Worm (Caenorhabditis elegans) whole organism, L2 larva: ENCODE results near the gene cyp-35A1.

Experiments used
- F13H6.1 ChIP-seq: sonication (generic microtip); optimal IDR thresholded peaks from 2 replicates; lab custom pipeline; 2016; ENCODE audit warnings: missing genetic modification characterization, missing compliant biosample characterization
- ZK546.5 ChIP-seq: sonication (generic microtip); optimal IDR thresholded peaks from 2 replicates; lab custom pipeline; 2017; ENCODE audit warnings: missing biosample characterization, missing genetic modification characterization
- alr-1 ChIP-seq: fragments of 150-350 bp; optimal IDR thresholded peaks from 2 replicates; lab custom pipeline; 2014; ENCODE audit warnings: missing biosample characterization, missing genetic modification characterization
- ama-1 ChIP-seq: fragments of 150-350 bp; optimal IDR thresholded peaks from 2 replicates; lab custom pipeline; 2018; ENCODE audit warnings: inconsistent platforms
- blmp-1 ChIP-seq: sonication (generic microtip); optimal IDR thresholded peaks from 2 replicates; lab custom pipeline; 2017; ENCODE audit warnings: missing genetic modification characterization, mild to moderate bottlenecking, missing compliant biosample characterization, antibody characterized with exemption, moderate library complexity; ENCODE audit not compliant: insufficient read depth
- ceh-82 ChIP-seq: fragments of 150-350 bp; optimal IDR thresholded peaks from 2 replicates; lab custom pipeline; 2014; ENCODE audit warnings: missing biosample characterization, missing genetic modification characterization
- egl-27 ChIP-seq: sonication (generic microtip); optimal IDR thresholded peaks from 3 replicates; lab custom pipeline; 2017; ENCODE audit warnings: missing biosample characterization, missing genetic modification reagents, missing genetic modification characterization
- elt-1 ChIP-seq: fragments of 150-350 bp; optimal IDR thresholded peaks from 2 replicates; lab custom pipeline; 2014; ENCODE audit warnings: missing biosample characterization, missing genetic modification characterization
- fos-1 ChIP-seq: fragments of 150-350 bp; optimal IDR thresholded peaks from 2 replicates; lab custom pipeline; 2014; ENCODE audit warnings: missing biosample characterization, missing genetic modification characterization
- lin-13 ChIP-seq: fragments of 150-350 bp; optimal IDR thresholded peaks from 2 replicates; lab custom pipeline; 2014; ENCODE audit warnings: missing biosample characterization, missing genetic modification reagents, missing genetic modification characterization
- lin-39 ChIP-seq: fragments of 150-350 bp; optimal IDR thresholded peaks from 2 replicates; lab custom pipeline; 2014; ENCODE audit warnings: missing biosample characterization, missing genetic modification reagents, missing genetic modification characterization
- lsy-2 ChIP-seq, 2 experiments: fragments of 150-350 bp in 1 of 2; sonication (generic microtip) in 1 of 2; optimal IDR thresholded peaks; 2 replicates each; lab custom pipeline; 2014 to 2017; ENCODE audit warnings: missing biosample characterization in 2 of 2, missing genetic modification characterization in 2 of 2
- mab-5 ChIP-seq: fragments of 150-350 bp; optimal IDR thresholded peaks from 2 replicates; lab custom pipeline; 2014; ENCODE audit warnings: missing biosample characterization, missing genetic modification characterization
- mbf-1 ChIP-seq: sonication (generic microtip); optimal IDR thresholded peaks from 2 replicates; lab custom pipeline; 2017; ENCODE audit warnings: missing biosample characterization, missing genetic modification characterization
- nhr-10 ChIP-seq: sonication (generic microtip); optimal IDR thresholded peaks from 2 replicates; lab custom pipeline; 2017; ENCODE audit warnings: missing biosample characterization, missing genetic modification characterization
- nhr-11 ChIP-seq: fragments of 150-350 bp; optimal IDR thresholded peaks from 2 replicates; lab custom pipeline; 2014; ENCODE audit warnings: missing biosample characterization, missing genetic modification characterization
- nhr-21 ChIP-seq: fragments of 150-350 bp; optimal IDR thresholded peaks from 2 replicates; lab custom pipeline; 2014; ENCODE audit warnings: missing biosample characterization, missing genetic modification characterization
- nhr-23 ChIP-seq: fragments of 150-350 bp; optimal IDR thresholded peaks from 2 replicates; lab custom pipeline; 2014; ENCODE audit warnings: missing biosample characterization, missing genetic modification reagents, missing genetic modification characterization
- nhr-25 ChIP-seq: fragments of 150-350 bp; sonication (generic microtip); optimal IDR thresholded peaks from 3 replicates; lab custom pipeline; 2014; ENCODE audit warnings: missing biosample characterization, missing genetic modification characterization
- peb-1 ChIP-seq: fragments of 150-350 bp; optimal IDR thresholded peaks from 2 replicates; lab custom pipeline; 2014; ENCODE audit warnings: missing biosample characterization, missing genetic modification characterization
- sem-4 ChIP-seq: fragments of 150-350 bp; optimal IDR thresholded peaks from 2 replicates; lab custom pipeline; 2014; ENCODE audit warnings: missing biosample characterization, missing genetic modification reagents, missing genetic modification characterization
- sma-3 ChIP-seq: sonication (generic microtip); optimal IDR thresholded peaks from 2 replicates; lab custom pipeline; 2016; ENCODE audit warnings: missing genetic modification reagents, missing genetic modification characterization, missing compliant biosample characterization
- sma-9 ChIP-seq, 2 experiments: fragments of 150-350 bp in 1 of 2; sonication (generic microtip) in 1 of 2; optimal IDR thresholded peaks; 2 replicates each; lab custom pipeline; 2014 to 2016; ENCODE audit warnings: missing genetic modification characterization in 2 of 2, mild to moderate bottlenecking in 1 of 2, missing biosample characterization in 1 of 2, missing compliant biosample characterization in 1 of 2, missing genetic modification reagents in 1 of 2, moderate library complexity in 1 of 2
- unc-39 ChIP-seq: fragments of 150-350 bp; optimal IDR thresholded peaks from 2 replicates; lab custom pipeline; 2014; ENCODE audit warnings: missing biosample characterization, missing genetic modification characterization
- unc-55 ChIP-seq: fragments of 150-350 bp; sonication (generic microtip); optimal IDR thresholded peaks from 3 replicates; lab custom pipeline; 2014; ENCODE audit warnings: missing biosample characterization, missing genetic modification reagents, missing genetic modification characterization
- unc-62 ChIP-seq: fragments of 150-350 bp; optimal IDR thresholded peaks from 2 replicates; lab custom pipeline; 2014; ENCODE audit warnings: missing biosample characterization, missing genetic modification reagents, missing genetic modification characterization
- zag-1 ChIP-seq: fragments of 150-350 bp; optimal IDR thresholded peaks from 2 replicates; lab custom pipeline; 2014; ENCODE audit warnings: missing biosample characterization, missing genetic modification characterization
- ztf-11 ChIP-seq: sonication (generic microtip); optimal IDR thresholded peaks from 2 replicates; lab custom pipeline; 2017; ENCODE audit warnings: missing biosample characterization, missing genetic modification characterization
- ztf-4 ChIP-seq: fragments of 150-350 bp; optimal IDR thresholded peaks from 2 replicates; lab custom pipeline; 2014; ENCODE audit warnings: missing biosample characterization, missing genetic modification characterization

The cyp-35A1 gene

DNA sequence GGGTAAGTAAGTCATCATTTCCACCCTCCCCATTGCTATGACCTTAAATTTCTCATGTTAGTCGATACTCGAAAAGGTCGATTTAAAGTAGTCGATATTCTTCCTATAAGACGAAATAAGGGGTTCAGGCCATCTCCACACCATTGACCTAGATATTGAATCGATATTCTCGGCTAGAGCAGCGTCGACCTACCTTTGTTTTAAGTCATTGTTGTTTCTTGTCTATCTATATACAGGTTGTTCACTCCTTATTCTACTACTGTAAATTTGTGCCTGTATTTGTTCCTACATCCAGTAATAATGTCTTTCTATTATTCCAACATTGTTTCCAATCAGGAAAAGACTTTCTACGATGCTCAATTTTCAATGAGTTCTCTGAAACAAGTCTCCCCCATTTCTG lies 34.6 kb downstream of the cyp-35A1 start, which contains the start of gene F10G2.4:
Gene F10G2.4 (plus strand): TSS at position 301 of the 400 bp plus-strand sequence.
- TF ChIP-seq nhr-21 (tag; lab: Kevin White, UChicago) (no peak), peb-1 (no peak), mbf-1 (tag; lab: Kevin White, UChicago) (no peak), blmp-1 (no peak), ama-1 (lab: Kevin White, UChicago) (no peak)

ce11 chrV:7325285-7325684 lies 36.3 kb downstream of the cyp-35A1 start, which contains the start of gene srx-92:
srx-92 (minus strand) TSS chrV:7325385.
- TF ChIP-seq sma-9 (GFP tag; optimal IDR thresholded peaks at IDR 0.05; lab: Kevin White, UChicago): no peak
- no peak for TF ChIP-seq sma-9 (tag; optimal IDR thresholded peaks at IDR 0.05; lab: Kevin White, UChicago)
- no peak for TF ChIP-seq zag-1 (tag; lab: Kevin White, UChicago)
- TF ChIP-seq mab-5: no peak
- TF ChIP-seq elt-1 (tag; lab: Kevin White, UChicago): no peak

ce11 chrV:7321915-7322314 lies 39.7 kb downstream of the cyp-35A1 start, which contains the start of gene F10G2.10:
F10G2.10 (plus strand) TSS chrV:7322215.
- TF ChIP-seq nhr-21 (tag; lab: Kevin White, UChicago) (no peak), sem-4 (tag; lab: Kevin White, UChicago) (no peak)

ce11 chrV:7320909-7321308 lies 40.7 kb downstream of the cyp-35A1 start, which contains the start of gene lmd-4:
lmd-4 (minus strand) TSS chrV:7321009.
- TF ChIP-seq ZK546.5 (tag; lab: Kevin White, UChicago) (no peak), blmp-1 (no peak), nhr-11 (no peak), ztf-4 (no peak), lin-13 (GFP tag; lab: Kevin White, UChicago) (no peak), alr-1 (tag; lab: Kevin White, UChicago) (no peak), ceh-82 (tag; lab: Kevin White, UChicago) (no peak), ztf-11 (tag; lab: Kevin White, UChicago) (no peak), unc-39 (tag; lab: Kevin White, UChicago) (no peak), elt-1 (tag; lab: Kevin White, UChicago) (no peak)

ce11 chrV:7313233-7313632 lies 48.3 kb downstream of the cyp-35A1 start, which contains the start of gene srx-6:
srx-6 (minus strand) TSS chrV:7313333.
- TF ChIP-seq unc-55 (GFP tag; lab: Kevin White, UChicago) (no peak), lin-39 (tag; lab: Kevin White, UChicago) (no peak), F13H6.1 (tag; lab: Kevin White, UChicago) (no peak), nhr-25 (tag; lab: Kevin White, UChicago) (no peak), sma-3 (GFP tag; lab: Kevin White, UChicago) (no peak), fos-1 (tag; lab: Kevin White, UChicago) (no peak), nhr-23 (tag; lab: Kevin White, UChicago) (no peak), lsy-2 (tag; optimal IDR thresholded peaks at IDR 0.05; lab: Kevin White, UChicago) (no peak), unc-62 (GFP tag; lab: Kevin White, UChicago) (no peak), zag-1 (tag; lab: Kevin White, UChicago) (no peak), nhr-10 (tag; lab: Kevin White, UChicago) (no peak), egl-27 (no peak), sem-4 (tag; lab: Kevin White, UChicago) (no peak), lin-13 (GFP tag; lab: Kevin White, UChicago) (no peak)
